Worm (Caenorhabditis elegans) whole organism, L1 larva: ENCODE measurements around the gene glt-7.

Experiments
- C16A3.4 ChIP-seq: fragments of 150-350 bp; optimal IDR thresholded peaks from 2 replicates; lab custom pipeline; 2014; ENCODE audit warnings: missing biosample characterization, missing genetic modification characterization
- C34B4.2 ChIP-seq: sonication (generic microtip); optimal IDR thresholded peaks from 2 replicates; lab custom pipeline; 2017; ENCODE audit warnings: mild to moderate bottlenecking, missing genetic modification characterization, missing compliant biosample characterization
- F16B12.6 ChIP-seq: fragments of 150-350 bp; optimal IDR thresholded peaks from 2 replicates; lab custom pipeline; 2014; ENCODE audit warnings: missing biosample characterization, missing genetic modification characterization
- Y116A8C.19 ChIP-seq: sonication (generic microtip); optimal IDR thresholded peaks from 2 replicates; lab custom pipeline; 2016; ENCODE audit warnings: missing compliant biosample characterization, missing genetic modification characterization, borderline replicate concordance
- aly-2 ChIP-seq: fragments of 150-350 bp; optimal IDR thresholded peaks from 2 replicates; lab custom pipeline; 2014; ENCODE audit warnings: missing biosample characterization, missing genetic modification characterization
- ama-1 ChIP-seq: fragments of 150-350 bp; optimal IDR thresholded peaks from 2 replicates; lab custom pipeline; 2014
- ceh-82 ChIP-seq, 3 experiments: fragments of 150-350 bp in 1 of 3; sonication (generic microtip) in 2 of 3; optimal IDR thresholded peaks; 2 replicates each; lab custom pipeline; 2014 to 2017; ENCODE audit warnings: missing biosample characterization in 3 of 3, missing genetic modification characterization in 3 of 3
- ces-1 ChIP-seq: fragments of 150-350 bp; optimal IDR thresholded peaks from 2 replicates; lab custom pipeline; 2014; ENCODE audit warnings: missing biosample characterization, missing genetic modification reagents, missing genetic modification characterization
- dpl-1 ChIP-seq, 3 experiments: fragments of 150-350 bp in 2 of 3; sonication (generic microtip) in 1 of 3; optimal IDR thresholded peaks; 2 replicates each; lab custom pipeline; 2014 to 2017; ENCODE audit warnings: missing biosample characterization in 3 of 3, missing genetic modification characterization in 3 of 3, missing genetic modification reagents in 3 of 3
- dsc-1 ChIP-seq: sonication (generic microtip); optimal IDR thresholded peaks from 2 replicates; lab custom pipeline; 2016; ENCODE audit warnings: mild to moderate bottlenecking, missing genetic modification characterization, missing compliant biosample characterization
- efl-1 ChIP-seq, 4 experiments: fragments of 150-350 bp; optimal IDR thresholded peaks in 3 of 4; peaks in 1 of 4; 1 replicate in 1 of 4; 2 replicates in 3 of 4; lab custom pipeline; 2014; ENCODE audit warnings: missing biosample characterization in 2 of 4, missing genetic modification characterization in 2 of 4, missing genetic modification reagents in 2 of 4
- efl-3 ChIP-seq: fragments of 200-800 bp; sonication (Bioruptor generic); optimal IDR thresholded peaks from 2 replicates; lab custom pipeline; 2018; ENCODE audit warnings: mild to moderate bottlenecking, missing genetic modification characterization, missing compliant biosample characterization
- elt-3 ChIP-seq, 6 experiments: fragments of 150-350 bp in 1 of 6; sonication (generic microtip); optimal IDR thresholded peaks; 2 replicates each; lab custom pipeline; 2017 to 2018; ENCODE audit warnings: missing biosample characterization in 6 of 6, missing genetic modification characterization in 6 of 6, inconsistent platforms in 1 of 6
- fkh-10 ChIP-seq: sonication (generic microtip); optimal IDR thresholded peaks from 2 replicates; lab custom pipeline; 2017; ENCODE audit warnings: missing biosample characterization, missing genetic modification reagents, missing genetic modification characterization
- hlh-4 ChIP-seq: sonication (generic microtip); optimal IDR thresholded peaks from 2 replicates; lab custom pipeline; 2016; ENCODE audit warnings: mild to moderate bottlenecking, missing genetic modification characterization, missing compliant biosample characterization
- hpl-2 ChIP-seq: fragments of 150-350 bp; optimal IDR thresholded peaks from 2 replicates; lab custom pipeline; 2014; ENCODE audit warnings: missing biosample characterization, missing genetic modification reagents, missing genetic modification characterization
- isw-1 ChIP-seq: fragments of 200-800 bp; sonication (Bioruptor generic); IDR thresholded peaks from 2 replicates; pipeline ENCODE4 v1.3.6; 2022; ENCODE audit warnings: missing genetic modification characterization, missing compliant biosample characterization
- lin-14 ChIP-seq: fragments of 200-800 bp; sonication (Bioruptor generic); optimal IDR thresholded peaks from 2 replicates; lab custom pipeline; 2018; ENCODE audit warnings: mild to moderate bottlenecking, missing genetic modification characterization, moderate library complexity, missing compliant biosample characterization
- lin-15B ChIP-seq: fragments of 150-350 bp; sonication (generic microtip); optimal IDR thresholded peaks from 3 replicates; lab custom pipeline; 2014; ENCODE audit warnings: missing biosample characterization, missing genetic modification characterization
- lin-35 ChIP-seq, 2 experiments: fragments of 150-350 bp; optimal IDR thresholded peaks; 2 replicates each; lab custom pipeline; 2014; ENCODE audit warnings: missing biosample characterization in 2 of 2, missing genetic modification characterization in 2 of 2, missing genetic modification reagents in 2 of 2
- lsy-2 ChIP-seq, 2 experiments: fragments of 150-350 bp; optimal IDR thresholded peaks; 2 replicates each; lab custom pipeline; 2014; ENCODE audit warnings: missing biosample characterization in 2 of 2, missing genetic modification characterization in 2 of 2
- mdl-1 ChIP-seq, 2 experiments: fragments of 150-350 bp; optimal IDR thresholded peaks; 2 replicates each; lab custom pipeline; 2014 to 2017; ENCODE audit warnings: missing biosample characterization in 2 of 2, missing genetic modification characterization in 2 of 2, inconsistent platforms in 1 of 2
- mef-2 ChIP-seq: fragments of 150-350 bp; optimal IDR thresholded peaks from 2 replicates; lab custom pipeline; 2014; ENCODE audit warnings: missing biosample characterization, missing genetic modification characterization
- mep-1 ChIP-seq: fragments of 150-350 bp; optimal IDR thresholded peaks from 2 replicates; lab custom pipeline; 2014; ENCODE audit warnings: missing biosample characterization, missing genetic modification characterization
- nhr-11 ChIP-seq: fragments of 150-350 bp; optimal IDR thresholded peaks from 2 replicates; lab custom pipeline; 2014; ENCODE audit warnings: missing biosample characterization, missing genetic modification characterization
- nhr-12 ChIP-seq: sonication (generic microtip); optimal IDR thresholded peaks from 2 replicates; lab custom pipeline; 2017; ENCODE audit warnings: missing biosample characterization, missing genetic modification characterization
- nhr-237 ChIP-seq: fragments of 150-350 bp; optimal IDR thresholded peaks from 2 replicates; lab custom pipeline; 2014; ENCODE audit warnings: missing biosample characterization, missing genetic modification characterization
- nhr-71 ChIP-seq: sonication (generic microtip); optimal IDR thresholded peaks from 2 replicates; lab custom pipeline; 2016; ENCODE audit warnings: mild to moderate bottlenecking, missing genetic modification characterization, moderate library complexity, missing compliant biosample characterization
- pag-3 ChIP-seq: sonication (generic microtip); optimal IDR thresholded peaks from 2 replicates; lab custom pipeline; 2017; ENCODE audit warnings: missing genetic modification characterization, mild to moderate bottlenecking, missing compliant biosample characterization, antibody characterized with exemption, borderline replicate concordance; ENCODE audit not compliant: insufficient read depth
- pax-3 ChIP-seq: fragments of 200-800 bp; sonication (Bioruptor generic); optimal IDR thresholded peaks from 2 replicates; lab custom pipeline; 2018; ENCODE audit warnings: mild to moderate bottlenecking, missing genetic modification characterization, moderate library complexity, missing compliant biosample characterization
- rnt-1 ChIP-seq: sonication (generic microtip); optimal IDR thresholded peaks from 2 replicates; lab custom pipeline; 2016; ENCODE audit warnings: mild to moderate bottlenecking, missing genetic modification characterization, moderate library complexity, missing compliant biosample characterization
- sptf-1 ChIP-seq: fragments of 150-350 bp; optimal IDR thresholded peaks from 2 replicates; lab custom pipeline; 2014; ENCODE audit warnings: missing biosample characterization, missing genetic modification characterization
- unc-130 ChIP-seq: fragments of 150-350 bp; optimal IDR thresholded peaks from 2 replicates; lab custom pipeline; 2017; ENCODE audit warnings: missing biosample characterization, missing genetic modification characterization, inconsistent platforms
- unc-98 ChIP-seq: fragments of 200-800 bp; sonication (Bioruptor generic); IDR thresholded peaks from 2 replicates; pipeline ENCODE4 v1.3.6; 2022; ENCODE audit warnings: missing genetic modification characterization, missing compliant biosample characterization
- ztf-11 ChIP-seq, 2 experiments: sonication (generic microtip); optimal IDR thresholded peaks; 2 replicates each; lab custom pipeline; 2016 to 2017; ENCODE audit warnings: missing genetic modification characterization in 2 of 2, missing biosample characterization in 1 of 2, missing compliant biosample characterization in 1 of 2

Gene glt-7

DNA sequence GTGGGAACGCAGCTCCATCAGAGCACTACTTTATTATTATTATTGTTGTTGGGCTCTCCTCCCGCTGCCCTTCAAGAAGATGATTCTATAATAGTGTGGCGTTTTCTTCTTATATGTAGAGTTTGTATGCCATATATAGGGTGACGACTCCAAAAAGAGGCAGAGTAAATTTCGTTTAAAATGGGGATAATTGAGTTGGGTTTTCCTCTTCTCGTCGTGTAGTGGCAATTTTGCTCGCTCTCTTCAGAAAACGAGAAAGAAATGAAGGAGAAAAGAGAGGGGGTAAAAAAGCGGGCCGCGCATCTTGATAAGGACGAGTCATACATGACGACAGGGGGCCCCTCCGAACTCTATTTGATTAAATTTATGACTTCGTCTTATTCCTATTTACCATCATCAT lies 31.5 kb downstream of the glt-7 start:
- TF ChIP-seq lin-15B (tag; lab: Kevin White, UChicago), result no peak
- peak in 1 of 3 experiments; percentile 16 for TF ChIP-seq ceh-82 (tag; optimal IDR thresholded peaks at IDR 0.05; lab: Kevin White, UChicago)
- no peak for TF ChIP-seq C34B4.2 (tag; lab: Kevin White, UChicago)
- TF ChIP-seq mdl-1 (tag; optimal IDR thresholded peaks at IDR 0.05; lab: Kevin White, UChicago), result no peak
- no peak for TF ChIP-seq hpl-2 (GFP tag; lab: Kevin White, UChicago)
- peak; percentile 60 for TF ChIP-seq lin-14 (GFP tag; lab: Kevin White, UChicago)
- TF ChIP-seq ztf-11 (tag; optimal IDR thresholded peaks at IDR 0.05; lab: Kevin White, UChicago), result no peak
- peak; percentile 24 for TF ChIP-seq fkh-10 (GFP tag; lab: Kevin White, UChicago)
- TF ChIP-seq, all 84 proteins: peak for 3

DNA sequence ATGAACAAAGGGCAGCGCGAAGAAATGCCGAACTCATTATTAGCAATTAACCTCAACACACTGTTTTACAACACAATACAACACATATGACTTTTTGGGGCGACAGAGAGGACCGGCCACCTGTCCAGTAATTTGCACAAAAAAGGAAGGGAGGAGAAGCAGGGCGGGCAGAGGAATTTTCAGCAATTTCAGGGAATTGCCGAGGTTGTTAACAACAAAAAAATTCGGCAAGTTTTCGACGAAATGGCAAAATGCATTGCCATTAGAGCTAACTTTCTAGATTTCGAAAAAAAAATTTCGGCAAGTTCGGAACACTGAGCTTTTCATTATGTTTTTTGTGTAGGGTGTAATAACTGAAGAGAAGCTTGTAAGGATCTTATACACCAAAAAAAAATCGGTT lies 32.1 kb downstream of the glt-7 start:
- TF ChIP-seq nhr-12, result no peak
- no peak for TF ChIP-seq efl-1 (optimal IDR thresholded peaks at IDR 0.05; lab: Kevin White, UChicago)
- peak in 1 of 2 experiments; percentile 35 for TF ChIP-seq efl-1 (GFP tag; optimal IDR thresholded peaks at IDR 0.05 in 1 of 2; lab: Kevin White, UChicago)

DNA sequence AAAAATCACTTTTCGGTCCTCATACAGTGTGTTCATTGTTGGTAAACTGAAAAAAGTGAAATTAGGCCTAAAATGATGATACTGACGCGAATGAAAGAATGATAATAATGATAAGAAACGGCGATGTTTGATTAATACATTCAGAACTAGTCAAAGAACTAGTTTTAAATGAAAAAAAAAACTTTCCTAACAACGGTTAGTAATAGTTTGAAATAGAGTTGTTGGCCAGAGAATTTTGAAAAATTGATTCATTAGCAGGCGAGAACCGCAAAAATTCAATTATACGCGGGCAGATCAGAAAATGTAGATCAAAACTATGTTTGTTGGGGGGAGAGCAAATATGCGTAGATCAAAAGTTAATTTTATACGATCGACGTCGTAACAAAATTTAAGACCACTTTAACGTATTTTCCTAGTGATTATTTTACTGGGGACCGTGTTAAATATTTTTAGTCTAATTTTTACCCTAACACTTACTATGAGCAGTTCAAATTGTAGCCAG lies 38.9 kb downstream of the glt-7 start, which contains the start of gene F56A11.5:
F56A11.5 (minus strand) TSS at position 51 of the 502 bp plus-strand sequence.
- TF ChIP-seq ces-1 (no peak), C16A3.4 (no peak), mef-2 (tag; lab: Kevin White, UChicago) (no peak), sptf-1 (tag; lab: Kevin White, UChicago) (no peak), lsy-2 (tag; optimal IDR thresholded peaks at IDR 0.05; lab: Kevin White, UChicago) (no peak), pax-3 (tag; lab: Kevin White, UChicago) (no peak), efl-3 (GFP tag; lab: Kevin White, UChicago) (no peak), isw-1 (GFP tag; lab: Robert Waterston, UW) (no peak), dsc-1 (tag; lab: Kevin White, UChicago) (no peak), nhr-11 (tag; lab: Kevin White, UChicago) (no peak), Y116A8C.19 (tag; lab: Kevin White, UChicago) (no peak), ztf-11 (tag; optimal IDR thresholded peaks at IDR 0.05; lab: Kevin White, UChicago) (no peak), lin-15B (tag; lab: Kevin White, UChicago) (no peak), ama-1 (lab: Kevin White, UChicago) (no peak), nhr-12 (no peak)

DNA sequence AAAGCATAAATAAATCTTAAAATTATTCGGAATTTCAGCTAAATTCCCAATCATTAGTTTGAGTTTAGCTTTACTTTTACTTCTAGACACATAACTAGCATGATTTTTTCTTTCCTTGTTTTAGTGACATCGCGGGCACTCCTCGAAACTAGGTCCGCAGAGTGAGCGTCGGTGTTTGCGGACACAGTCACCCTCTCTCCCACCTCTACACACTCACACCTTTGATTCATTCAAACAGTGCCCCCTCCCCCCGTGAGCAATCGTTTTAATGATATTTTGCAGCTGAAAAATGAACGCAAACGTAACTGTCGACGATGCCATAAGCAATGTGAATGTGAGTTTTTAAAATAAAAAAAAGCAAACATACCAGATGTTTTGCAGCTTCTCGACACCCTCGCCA lies 40.6 kb downstream of the glt-7 start, which contains the start of gene gex-2:
gex-2 (plus strand) TSS at position 283 of the 400 bp plus-strand sequence.
- TF ChIP-seq unc-130 (tag; lab: Kevin White, UChicago) (no peak), lin-35 (GFP tag; optimal IDR thresholded peaks at IDR 0.05; lab: Kevin White, UChicago) (peak; percentile 51 to 59), efl-1 (optimal IDR thresholded peaks at IDR 0.05; lab: Kevin White, UChicago) (peak; percentile 33 to 37), efl-1 (GFP tag; optimal IDR thresholded peaks at IDR 0.05 in 1 of 2; lab: Kevin White, UChicago) (peak; percentile 42 to 87), pag-3 (no peak), mep-1 (peak; percentile 34), elt-3 (tag; optimal IDR thresholded peaks at IDR 0.05; lab: Kevin White, UChicago) (no peak), F16B12.6 (peak; percentile 85), aly-2 (tag; lab: Kevin White, UChicago) (no peak), C16A3.4 (no peak), nhr-237 (tag; lab: Kevin White, UChicago) (no peak), lin-14 (GFP tag; lab: Kevin White, UChicago) (no peak), Y116A8C.19 (tag; lab: Kevin White, UChicago) (no peak), hlh-4 (tag; lab: Kevin White, UChicago) (no peak), unc-98 (GFP tag; lab: Robert Waterston, UW) (no peak), rnt-1 (tag; lab: Kevin White, UChicago) (peak; percentile 22), ceh-82 (tag; optimal IDR thresholded peaks at IDR 0.05; lab: Kevin White, UChicago) (peak in 1 of 3 experiments; percentile 24), nhr-71 (tag; lab: Kevin White, UChicago) (no peak), dpl-1 (GFP tag; optimal IDR thresholded peaks at IDR 0.05; lab: Kevin White, UChicago) (peak in 2 of 3 experiments; percentile 17 to 47)
